Worm (Caenorhabditis elegans) whole organism, L4 larva: ENCODE measurements around the gene lact-8.

ENCODE experiments used
- ceh-44 ChIP-seq: fragments of 200-800 bp; sonication (Bioruptor generic); IDR thresholded peaks from 2 replicates; pipeline ENCODE4 v1.3.6; 2022; ENCODE audit warnings: missing genetic modification reagents, missing genetic modification characterization, missing compliant biosample characterization
- ceh-82 ChIP-seq: sonication (generic microtip); optimal IDR thresholded peaks from 2 replicates; lab custom pipeline; 2017; ENCODE audit warnings: missing biosample characterization, missing genetic modification characterization
- dve-1 ChIP-seq: sonication (generic microtip); optimal IDR thresholded peaks from 2 replicates; lab custom pipeline; 2017; ENCODE audit warnings: antibody characterized with exemption, mild to moderate bottlenecking, missing genetic modification characterization, missing compliant biosample characterization; ENCODE audit not compliant: insufficient read depth
- fkh-10 ChIP-seq: fragments of 150-350 bp; optimal IDR thresholded peaks from 2 replicates; lab custom pipeline; 2014; ENCODE audit warnings: missing biosample characterization, missing genetic modification reagents, missing genetic modification characterization
- lin-13 ChIP-seq: fragments of 150-350 bp; optimal IDR thresholded peaks from 2 replicates; lab custom pipeline; 2014; ENCODE audit warnings: missing biosample characterization, missing genetic modification reagents, missing genetic modification characterization
- nhr-237 ChIP-seq: sonication (generic microtip); optimal IDR thresholded peaks from 2 replicates; lab custom pipeline; 2017; ENCODE audit warnings: missing biosample characterization, missing genetic modification characterization
- sdz-12 ChIP-seq: fragments of 200-800 bp; sonication (Bioruptor generic); optimal IDR thresholded peaks from 2 replicates; lab custom pipeline; 2018; ENCODE audit warnings: mild to moderate bottlenecking, missing genetic modification characterization, missing compliant biosample characterization
- unc-130 ChIP-seq: sonication (generic microtip); optimal IDR thresholded peaks from 2 replicates; lab custom pipeline; 2016; ENCODE audit warnings: missing genetic modification reagents, missing genetic modification characterization, missing compliant biosample characterization

- TF ChIP-seq lin-13 (GFP tag; lab: Kevin White, UChicago) (no peak), unc-130 (GFP tag; lab: Kevin White, UChicago) (no peak), fkh-10 (GFP tag; lab: Kevin White, UChicago) (no peak), ceh-82 (tag; lab: Kevin White, UChicago) (no peak), sdz-12 (GFP tag; lab: Kevin White, UChicago) (no peak), dve-1 (tag; lab: Kevin White, UChicago) (no peak), ceh-44 (GFP tag; lab: Robert Waterston, UW) (no peak), nhr-237 (tag; lab: Kevin White, UChicago) (no peak)
Observed at ce11 chrV:11119294-11119755, 25.9 kb upstream of the lact-8 start, which contains the start of gene scb-1.
